Fruit fly (Drosophila melanogaster) whole organism, embryonic: ENCODE data around the gene Tsf1.

Experiments
- CG12942 ChIP-seq: fragments of 200-800 bp; sonication (Bioruptor generic); optimal IDR thresholded peaks from 3 replicates; lab custom pipeline; 2016; ENCODE audit warnings: missing biosample characterization, missing genetic modification characterization
- CG13296 ChIP-seq: fragments of 200-800 bp; sonication (Bioruptor generic); optimal IDR thresholded peaks from 3 replicates; lab custom pipeline; 2018; ENCODE audit warnings: missing biosample characterization, mild to moderate bottlenecking, missing genetic modification characterization
- CG14014 ChIP-seq: fragments of 200-800 bp; sonication (Bioruptor generic); IDR thresholded peaks from 2 replicates; pipeline ENCODE4 v1.3.6; 2022; ENCODE audit warnings: missing biosample characterization, missing genetic modification characterization
- CG2129 ChIP-seq: fragments of 200-800 bp; sonication (Bioruptor generic); IDR thresholded peaks from 2 replicates; pipeline ENCODE4 v1.3.6; 2022; ENCODE audit warnings: missing biosample characterization, missing genetic modification characterization; ENCODE audit not compliant: partially characterized antibody
- CG4820 ChIP-seq: fragments of 200-800 bp; sonication (Bioruptor generic); optimal IDR thresholded peaks from 3 replicates; lab custom pipeline; 2016; ENCODE audit warnings: missing biosample characterization, missing genetic modification characterization
- Dp ChIP-seq: fragments of 200-800 bp; sonication (Bioruptor generic); optimal IDR thresholded peaks from 2 replicates; lab custom pipeline; 2018; ENCODE audit warnings: missing biosample characterization, mild to moderate bottlenecking, missing genetic modification characterization, moderate library complexity
- dmrt99B ChIP-seq: fragments of 200-800 bp; sonication (Bioruptor generic); optimal IDR thresholded peaks from 2 replicates; lab custom pipeline; 2018; ENCODE audit warnings: missing biosample characterization, mild to moderate bottlenecking, missing genetic modification characterization, moderate library complexity
- exex ChIP-seq: fragments of 200-800 bp; sonication (Bioruptor generic); optimal IDR thresholded peaks from 4 replicates; lab custom pipeline; 2018; ENCODE audit warnings: missing biosample characterization, mild to moderate bottlenecking, missing genetic modification characterization, moderate library complexity
- eyg ChIP-seq: fragments of 200-800 bp; sonication (Bioruptor generic); optimal IDR thresholded peaks from 3 replicates; lab custom pipeline; 2016; ENCODE audit warnings: missing biosample characterization, missing genetic modification characterization
- lola ChIP-seq, 3 experiments: fragments of >200 bp in 2 of 3; fragments of 200-800 bp in 1 of 3; sonication (Bioruptor generic) in 1 of 3; optimal IDR thresholded peaks; 2 replicates each; lab custom pipeline; 2017 to 2019; ENCODE audit warnings: missing biosample characterization in 3 of 3, missing genetic modification characterization in 3 of 3, mild to moderate bottlenecking in 1 of 3, moderate library complexity in 1 of 3
- vfl ChIP-seq: fragments of 200-800 bp; sonication (Bioruptor generic); optimal IDR thresholded peaks from 2 replicates; lab custom pipeline; 2016; ENCODE audit warnings: missing biosample characterization, missing genetic modification characterization

DNA sequence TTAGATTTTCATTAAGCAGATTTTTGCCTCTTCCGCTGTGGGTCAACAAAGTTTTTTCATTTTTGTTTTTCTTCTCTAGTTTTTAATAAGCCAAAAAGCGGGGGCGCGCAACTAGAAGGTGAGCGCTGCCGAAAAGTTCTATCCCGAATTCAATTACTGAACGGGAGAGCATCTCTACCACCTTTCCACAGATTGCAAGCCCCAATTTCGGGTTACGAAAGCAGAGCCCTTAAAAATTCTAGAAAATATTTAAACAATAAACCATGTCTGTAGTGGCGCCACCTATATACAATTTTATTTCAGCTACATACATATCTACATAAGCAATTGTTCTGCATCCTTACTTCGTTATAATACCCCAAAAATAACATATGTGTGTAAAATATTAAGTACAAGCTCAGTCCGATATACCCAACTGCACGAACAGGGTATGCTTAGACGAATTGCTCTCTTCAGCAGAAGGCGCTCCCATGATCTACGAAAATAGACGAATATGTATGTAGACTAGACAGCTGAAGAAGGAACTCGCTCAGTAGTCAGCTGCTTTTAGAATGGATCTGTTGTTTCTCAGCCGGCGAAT is 28.4 kb upstream of the Tsf1 start, which contains the start of gene CG6106:
- TF ChIP-seq exex (tag; lab: Kevin White, UChicago) (no peak), eyg (GFP tag; lab: Kevin White, UChicago) (no peak), Dp (GFP tag; lab: Kevin White, UChicago) (no peak), vfl (GFP tag; lab: Kevin White, UChicago) (no peak), CG13296 (GFP tag; lab: Kevin White, UChicago) (no peak), CG14014 (no peak), dmrt99B (tag; lab: Kevin White, UChicago) (peak; percentile 54), CG12942 (GFP tag; lab: Kevin White, UChicago) (no peak), lola (GFP tag; optimal IDR thresholded peaks at IDR 0.05; lab: Kevin White, UChicago) (no peak), CG4820 (GFP tag; lab: Kevin White, UChicago) (peak; percentile 21), CG2129 (GFP tag; lab: Robert Waterston, UW) (no peak)
